Worm (Caenorhabditis elegans): ENCODE data around the gene Y57A10A.31.
"Not testable (repeated sequence)": the region's sequence is repeated elsewhere in the genome, so short reads cannot be mapped to it uniquely, and the experiment has no call there.

Y57A10A.31 gene

DNA sequence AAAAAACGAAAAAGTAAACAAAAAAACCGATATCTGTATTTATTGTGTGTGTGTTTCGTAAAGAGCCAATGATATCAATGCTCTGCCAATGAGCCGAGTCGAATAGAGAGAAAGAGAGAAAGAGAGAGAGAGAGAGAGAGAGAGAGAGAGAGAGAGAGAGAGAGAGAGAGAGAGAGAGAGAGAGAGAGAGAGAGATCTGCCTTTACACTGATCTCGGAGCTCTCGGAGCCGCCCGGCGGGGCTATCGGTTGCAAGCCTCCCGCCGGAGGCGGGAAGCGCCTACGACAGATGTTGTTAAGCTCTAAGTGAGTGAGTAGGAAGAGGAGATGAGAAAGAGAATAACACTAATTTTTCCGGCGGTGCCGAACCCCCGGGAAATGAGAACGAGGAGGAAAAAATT lies 20.3 kb upstream of the Y57A10A.31 start:
- no peak for TF ChIP-seq unc-62 (GFP tag; optimal IDR thresholded peaks at IDR 0.05)

DNA sequence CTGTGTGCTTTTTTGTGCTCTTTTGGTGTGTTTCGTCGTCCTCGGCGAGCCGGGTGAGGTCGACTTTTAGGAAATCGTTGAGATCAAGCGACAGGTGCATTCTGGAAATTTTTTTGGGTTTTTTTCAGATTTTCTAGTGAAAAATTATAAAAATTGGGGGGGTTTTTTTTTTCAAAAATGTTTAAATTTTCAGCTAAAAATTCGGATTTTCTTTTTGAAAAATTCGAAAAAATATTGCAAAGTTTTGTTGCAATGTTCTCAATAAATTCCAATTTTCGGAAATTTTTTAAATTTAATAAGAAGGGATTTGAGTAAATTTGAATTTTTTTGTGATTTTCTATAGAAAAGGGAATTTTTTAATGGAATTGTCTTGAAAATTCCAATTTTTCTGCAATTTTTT lies 14.2 kb upstream of the Y57A10A.31 start, which contains the start of gene Y57A10A.27:
Gene Y57A10A.27, minus strand, starts transcription at position 101 of the 400 bp plus-strand sequence.
- TF ChIP-seq unc-62 (GFP tag; optimal IDR thresholded peaks at IDR 0.05) = no peak

DNA sequence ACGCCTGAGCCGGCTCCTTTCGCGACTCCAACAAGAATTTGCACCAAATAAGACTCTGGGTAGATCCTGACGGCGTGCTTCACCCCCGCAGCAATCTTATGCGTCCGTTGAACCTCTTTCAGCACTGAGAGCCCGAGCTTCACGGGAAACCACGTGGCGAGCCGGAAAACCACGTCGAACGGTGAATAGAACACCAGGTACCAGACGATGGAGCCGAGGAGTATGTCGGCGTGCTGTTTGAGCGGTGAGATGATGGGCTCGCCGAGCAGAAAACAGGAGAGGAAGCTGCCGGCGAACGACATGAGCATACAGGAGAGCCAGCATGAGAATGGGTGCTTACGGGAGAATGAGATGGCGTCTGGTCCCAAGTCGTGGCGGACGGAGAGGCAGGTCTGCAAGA lies 10.6 kb upstream of the Y57A10A.31 start:
- TF ChIP-seq unc-62 (GFP tag; optimal IDR thresholded peaks at IDR 0.05) = no peak

ce11 chrII:12279259-12279658 lies 9.9 kb upstream of the Y57A10A.31 start, which contains the start of the genes tric-1B.2 and Y57A10A.29:
Gene tric-1B.2 (minus strand): TSS chrII:12279387.
Gene Y57A10A.29 (plus strand): TSS chrII:12279561.
- no peak for TF ChIP-seq unc-62 (GFP tag; optimal IDR thresholded peaks at IDR 0.05)

ce11 chrII:12280360-12280759 lies 8.8 kb upstream of the Y57A10A.31 start, which contains the start of gene ife-5:
Gene ife-5 (plus strand): TSS chrII:12280660.
- no peak for TF ChIP-seq unc-62 (GFP tag; optimal IDR thresholded peaks at IDR 0.05)

ce11 chrII:12284045-12284444 lies 5.1 kb upstream of the Y57A10A.31 start:
- TF ChIP-seq unc-62 (GFP tag; optimal IDR thresholded peaks at IDR 0.05) = no peak

- no peak for TF ChIP-seq unc-62 (GFP tag; optimal IDR thresholded peaks at IDR 0.05)
Observed at ce11 chrII:12296591-12296990, 7.4 kb downstream of the Y57A10A.31 start.

DNA sequence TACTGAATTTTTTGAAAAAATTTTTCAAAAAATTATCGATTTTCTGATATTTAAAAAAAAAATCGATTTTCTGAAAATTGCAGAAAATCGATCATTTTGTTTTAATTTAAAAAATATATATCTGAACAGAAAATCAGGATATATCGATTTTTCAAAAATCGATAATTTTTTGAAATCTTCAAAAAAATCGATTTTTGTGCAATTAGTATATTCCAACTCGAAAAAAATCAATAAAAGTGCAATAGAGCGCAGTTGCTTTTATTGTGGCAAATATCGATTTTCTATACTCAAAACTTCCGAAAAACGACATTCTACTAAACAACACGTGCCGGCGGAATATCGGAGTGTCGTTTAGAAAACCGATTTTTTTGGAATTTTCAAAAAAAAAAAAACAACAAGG lies 11.5 kb downstream of the Y57A10A.31 start:
- TF ChIP-seq unc-62 (GFP tag; optimal IDR thresholded peaks at IDR 0.05) = no peak

DNA sequence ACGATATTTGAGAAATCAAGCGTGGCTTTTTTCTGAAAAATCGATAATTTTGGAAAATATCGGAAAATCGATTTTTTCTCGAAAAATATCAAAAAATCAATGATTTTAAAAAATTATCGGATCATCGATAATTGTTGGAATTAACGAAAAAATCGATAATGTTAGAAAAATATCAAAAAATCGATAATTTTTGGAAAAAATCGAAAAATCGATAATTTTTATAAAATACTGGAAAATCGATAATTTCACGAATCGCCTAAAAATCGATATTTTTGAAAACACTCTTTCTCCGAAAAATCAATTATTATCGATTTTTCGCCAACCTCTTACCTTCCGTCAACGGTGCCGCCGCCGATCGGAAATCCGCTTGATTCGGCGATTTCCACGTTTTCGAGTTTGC lies 12.0 kb downstream of the Y57A10A.31 start:
- no peak for TF ChIP-seq unc-62 (GFP tag; optimal IDR thresholded peaks at IDR 0.05)

ce11 chrII:12302354-12302753 lies 13.2 kb downstream of the Y57A10A.31 start, which contains the start of gene C50E10.1:
Gene C50E10.1 (minus strand): TSS chrII:12302454.
- TF ChIP-seq unc-62 (GFP tag; optimal IDR thresholded peaks at IDR 0.05) = no peak

DNA sequence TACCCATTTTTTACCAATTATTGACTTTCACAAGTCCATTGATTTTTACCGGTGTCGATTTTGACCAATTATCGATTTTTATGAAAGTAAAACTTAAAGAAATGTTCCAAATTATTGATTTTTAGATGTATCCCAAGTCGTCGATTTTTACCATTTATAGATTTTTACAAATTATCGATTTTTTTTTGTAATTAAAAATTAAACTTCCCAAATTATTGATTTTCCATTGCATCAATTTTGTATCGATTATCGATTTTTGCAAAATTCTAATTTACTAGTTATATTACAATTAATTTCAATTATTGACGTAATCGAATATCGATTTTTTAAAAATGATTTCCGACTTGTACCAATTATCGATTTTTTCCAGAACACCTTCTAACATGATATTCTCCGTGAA lies 14.0 kb downstream of the Y57A10A.31 start, which contains the start of gene sre-50:
Gene sre-50, plus strand, starts transcription at position 384 of the 400 bp plus-strand sequence.
- TF ChIP-seq unc-62 (GFP tag; optimal IDR thresholded peaks at IDR 0.05) = no peak

ce11 chrII:12309614-12310013 lies 20.4 kb downstream of the Y57A10A.31 start, which contains the start of gene C50E10.2:
Gene C50E10.2 (minus strand): TSS chrII:12309714.
- TF ChIP-seq unc-62 (GFP tag; optimal IDR thresholded peaks at IDR 0.05) = no peak

ce11 chrII:12311560-12311959 lies 22.4 kb downstream of the Y57A10A.31 start, which contains the start of gene sre-51:
Gene sre-51 (plus strand): TSS chrII:12311860.
- no peak for TF ChIP-seq unc-62 (GFP tag; optimal IDR thresholded peaks at IDR 0.05)

DNA sequence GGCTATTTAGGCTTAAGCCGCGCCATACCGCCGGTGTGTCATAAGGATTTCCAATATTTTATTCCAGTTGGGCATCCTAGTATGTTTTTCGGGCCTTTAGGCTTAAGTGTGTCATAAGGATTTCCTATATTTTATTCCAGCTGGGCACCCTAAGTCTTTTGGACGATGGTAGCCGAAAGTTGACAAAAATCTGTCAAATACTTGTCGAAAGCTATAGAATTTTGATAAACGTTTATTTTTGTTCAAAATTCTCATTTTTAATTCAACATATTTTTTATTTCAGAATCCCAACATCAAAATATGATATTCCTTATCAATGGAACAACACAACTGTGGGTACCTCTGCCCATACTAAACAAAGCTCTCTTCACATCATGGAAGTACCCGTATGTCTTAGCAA lies 29.4 kb downstream of the Y57A10A.31 start, which contains the start of gene sre-49:
Gene sre-49, plus strand, starts transcription at position 301 of the 400 bp plus-strand sequence.
- not testable (repeated sequence) for TF ChIP-seq unc-62 (GFP tag; optimal IDR thresholded peaks at IDR 0.05)

DNA sequence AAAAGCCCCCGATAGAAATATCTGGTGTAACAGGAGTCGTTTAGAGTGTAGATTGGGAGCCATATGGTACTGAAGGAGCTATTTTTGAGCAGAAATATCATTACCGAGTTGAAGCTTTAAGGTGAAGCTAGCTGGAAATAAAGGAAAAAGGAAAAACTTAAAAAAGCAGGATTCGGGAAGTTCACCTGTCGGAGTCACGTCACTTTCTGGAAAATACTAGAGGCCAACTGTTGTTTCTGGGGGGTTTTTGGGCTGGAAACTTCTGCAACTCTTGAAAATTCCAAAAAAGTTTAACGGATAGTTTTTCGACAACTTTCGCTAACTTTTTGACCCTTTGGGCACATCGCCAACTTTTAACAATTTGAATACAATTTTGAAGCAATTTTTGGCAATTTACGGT lies 34.1 kb downstream of the Y57A10A.31 start, which contains the start of gene sre-53:
Gene sre-53, minus strand, starts transcription at position 101 of the 400 bp plus-strand sequence.
- TF ChIP-seq unc-62 (GFP tag; optimal IDR thresholded peaks at IDR 0.05) = no peak

DNA sequence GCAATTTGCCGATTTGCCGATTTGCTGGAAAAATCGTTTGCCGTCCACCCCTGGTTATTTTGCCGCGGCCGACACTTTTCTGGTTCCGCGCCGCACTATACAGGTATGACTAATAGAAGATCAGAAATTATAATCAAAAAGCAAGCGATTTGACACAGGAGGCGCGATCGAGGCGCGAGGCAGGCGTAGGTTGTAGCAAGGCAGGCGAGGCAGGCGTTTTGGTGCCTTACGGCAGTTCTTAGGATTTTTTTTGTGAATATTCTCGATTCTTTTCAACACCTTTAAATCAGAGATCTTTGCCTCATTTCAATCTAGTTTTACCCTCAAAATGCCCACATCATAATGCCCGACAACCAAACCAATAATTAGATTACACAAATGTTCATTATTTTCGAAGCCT lies 35.0 kb downstream of the Y57A10A.31 start, which contains the start of gene sre-56:
Gene sre-56, plus strand, starts transcription at position 301 of the 400 bp plus-strand sequence.
- TF ChIP-seq unc-62 (GFP tag; optimal IDR thresholded peaks at IDR 0.05) = no peak

ce11 chrII:12328994-12329393 lies 39.8 kb downstream of the Y57A10A.31 start, which contains the start of gene sre-55:
Gene sre-55 (plus strand): TSS chrII:12329294.
- no peak for TF ChIP-seq unc-62 (GFP tag; optimal IDR thresholded peaks at IDR 0.05)
